Fruit fly (Drosophila melanogaster): ENCODE measurements around the gene Or67c.
A peak's percentile ranks its signal among the peaks of the same experiment; 100 is the strongest.

The Or67c gene

DNA sequence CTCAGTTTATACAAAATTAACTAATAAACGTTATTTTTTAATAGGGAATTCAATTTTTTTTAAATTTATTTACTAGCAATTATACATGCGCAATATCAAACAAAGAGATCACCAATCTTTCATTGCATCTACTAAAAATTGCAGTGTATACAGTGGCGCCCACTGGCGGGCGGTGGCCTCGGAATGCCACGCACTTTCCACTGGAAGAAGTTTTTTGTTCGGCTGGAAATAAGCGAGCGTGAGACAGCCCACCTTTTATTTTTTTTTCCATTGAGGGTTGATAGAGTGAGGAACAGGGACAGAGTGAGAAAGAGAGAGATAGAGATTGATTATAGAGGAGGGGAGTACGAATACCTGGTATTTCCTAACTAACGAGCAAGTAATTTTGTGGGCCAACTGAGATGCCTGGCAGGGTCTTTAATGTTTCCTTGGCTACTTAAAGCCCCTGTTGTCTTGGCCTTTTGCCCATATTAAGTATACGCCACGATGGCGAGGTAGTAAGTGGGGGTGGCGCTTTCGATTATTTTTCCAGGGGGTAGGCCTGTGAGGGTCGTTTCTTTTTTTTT, 27.2 kb upstream of the Or67c start (continued):
- TF ChIP-seq CG3407 (GFP tag; optimal IDR thresholded peaks at IDR 0.05) = no peak
- TF ChIP-seq Vsx1 (GFP tag; optimal IDR thresholded peaks at IDR 0.05) = no peak
- no peak for TF ChIP-seq Ssrp (tag; optimal IDR thresholded peaks at IDR 0.05)
- TF ChIP-seq CG32767 (GFP tag; IDR thresholded peaks at IDR 0.05) = no peak
- peak; percentile 21 for TF ChIP-seq zen (tag; optimal IDR thresholded peaks at IDR 0.05)

DNA sequence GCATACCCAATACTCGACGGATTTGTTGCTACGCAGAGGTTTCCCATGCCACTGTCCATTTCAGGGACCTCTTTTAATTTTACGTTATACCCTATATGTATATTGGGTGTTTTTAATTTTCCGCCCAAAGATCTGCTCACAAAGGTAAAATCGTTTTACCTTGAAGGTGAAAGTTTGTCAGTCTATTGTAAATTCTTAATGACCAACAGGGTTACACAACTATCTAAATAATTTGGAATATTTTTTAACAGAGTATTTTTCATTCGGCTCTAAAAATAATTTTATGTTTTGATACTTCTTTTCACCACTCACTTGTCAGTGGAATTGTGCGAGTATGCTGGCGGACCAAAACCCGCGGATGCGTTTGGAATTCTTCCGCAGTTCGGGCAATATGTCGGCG, 23.1 kb upstream of the Or67c start:
- TF ChIP-seq dm (GFP tag; optimal IDR thresholded peaks at IDR 0.05) (no peak), CG9727 (GFP tag; optimal IDR thresholded peaks at IDR 0.05) (no peak), Usf (GFP tag; optimal IDR thresholded peaks at IDR 0.05) (no peak), dmrt11E (tag; optimal IDR thresholded peaks at IDR 0.05) (peak; percentile 7), ac (GFP tag; optimal IDR thresholded peaks at IDR 0.05) (no peak), MTF-1 (GFP tag; optimal IDR thresholded peaks at IDR 0.05; ENCODE audit: borderline replicate concordance) (no peak), CG13424 (tag; optimal IDR thresholded peaks at IDR 0.05) (no peak), tgo (GFP tag; IDR thresholded peaks at IDR 0.05) (no peak), Hsf (GFP tag; optimal IDR thresholded peaks at IDR 0.05) (no peak), Antp (GFP tag; optimal IDR thresholded peaks at IDR 0.05) (no peak), trem (tag; optimal IDR thresholded peaks at IDR 0.05) (peak; percentile 14), crol (GFP tag; IDR thresholded peaks at IDR 0.05) (no peak), H2.0 (GFP tag; IDR thresholded peaks at IDR 0.05) (no peak), ap (GFP tag; IDR thresholded peaks at IDR 0.05) (no peak), CG4404 (GFP tag; IDR thresholded peaks at IDR 0.05) (no peak), CG3838 (GFP tag; optimal IDR thresholded peaks at IDR 0.05) (no peak), bcd (GFP tag; optimal IDR thresholded peaks at IDR 0.05) (no peak), sob (GFP tag; IDR thresholded peaks at IDR 0.05) (no peak), gce (GFP tag; IDR thresholded peaks at IDR 0.05) (no peak), CG16813 (GFP tag; IDR thresholded peaks at IDR 0.05; ENCODE audit: partially characterized antibody) (no peak), CG42726 (GFP tag; IDR thresholded peaks at IDR 0.05; ENCODE audit: partially characterized antibody) (no peak), vvl (GFP tag; IDR thresholded peaks at IDR 0.05) (peak; percentile 11; the same call in 1 of the 2 replicates), sc (optimal IDR thresholded peaks at IDR 0.05) (no peak), sc (GFP tag; optimal IDR thresholded peaks at IDR 0.05) (no peak), CG12299 (tag; optimal IDR thresholded peaks at IDR 0.05) (no peak), CG13123 (GFP tag; optimal IDR thresholded peaks at IDR 0.05) (no peak), Awh (GFP tag; IDR thresholded peaks at IDR 0.05) (no peak), CG6813 (GFP tag; optimal IDR thresholded peaks at IDR 0.05) (no peak), Ada2b (GFP tag; IDR thresholded peaks at IDR 0.05) (no peak), Tbp (GFP tag; optimal IDR thresholded peaks at IDR 0.05) (no peak), HLHmδ (GFP tag; optimal IDR thresholded peaks at IDR 0.05) (no peak), CG9817 (tag; optimal IDR thresholded peaks at IDR 0.05) (no peak), bsh (GFP tag; optimal IDR thresholded peaks at IDR 0.05) (peak in 1 of 2 experiments; percentile 32), CG1603 (tag; optimal IDR thresholded peaks at IDR 0.05) (no peak), D19A (tag; optimal IDR thresholded peaks at IDR 0.05) (peak; percentile 63), CG10654 (GFP tag; optimal IDR thresholded peaks at IDR 0.05) (no peak), CG17912 (GFP tag; optimal IDR thresholded peaks at IDR 0.05) (no peak), CG3163 (GFP tag; optimal IDR thresholded peaks at IDR 0.05) (no peak), ci (GFP tag; IDR thresholded peaks at IDR 0.05) (no peak), Kr (GFP tag; optimal IDR thresholded peaks at IDR 0.05) (no peak), sqz (GFP tag; optimal IDR thresholded peaks at IDR 0.05) (peak; percentile 39), Dll (GFP tag; IDR thresholded peaks at IDR 0.05; ENCODE audit: partially characterized antibody) (no peak), salm (tag; optimal IDR thresholded peaks at IDR 0.05) (no peak), CG6654 (GFP tag; optimal IDR thresholded peaks at IDR 0.05) (no peak), schlank (tag; optimal IDR thresholded peaks at IDR 0.05) (no peak)
